Worm (Caenorhabditis elegans) whole organism, young adult: ENCODE measurements around the gene C06A8.8.

Source experiments
- B0019.2 ChIP-seq: fragments of 200-800 bp; sonication (Bioruptor generic); conservative IDR thresholded peaks from 2 replicates; pipeline ENCODE4 v1.3.6; 2022; ENCODE audit warnings: missing genetic modification reagents, missing genetic modification characterization, missing compliant biosample characterization
- B0336.3 ChIP-seq: fragments of 200-800 bp; sonication (Bioruptor generic); IDR thresholded peaks from 2 replicates; pipeline ENCODE4 v1.3.6; 2022; ENCODE audit warnings: missing genetic modification characterization, missing compliant biosample characterization
- F22D6.2 ChIP-seq: sonication (generic microtip); optimal IDR thresholded peaks from 2 replicates; lab custom pipeline; 2016; ENCODE audit warnings: mild to moderate bottlenecking, missing genetic modification characterization, missing compliant biosample characterization
- F23B12.7 ChIP-seq: sonication (generic microtip); optimal IDR thresholded peaks from 2 replicates; lab custom pipeline; 2017; ENCODE audit warnings: missing genetic modification characterization, mild to moderate bottlenecking, missing compliant biosample characterization, antibody characterized with exemption, moderate library complexity; ENCODE audit not compliant: insufficient read depth
- F49E8.2 ChIP-seq: sonication (generic microtip); optimal IDR thresholded peaks from 3 replicates; lab custom pipeline; 2017; ENCODE audit warnings: missing genetic modification characterization, mild to moderate bottlenecking, missing compliant biosample characterization, antibody characterized with exemption, moderate library complexity; ENCODE audit not compliant: insufficient read depth
- F52B5.7 ChIP-seq: sonication (generic microtip); optimal IDR thresholded peaks from 2 replicates; lab custom pipeline; 2016; ENCODE audit warnings: mild to moderate bottlenecking, missing genetic modification characterization, missing compliant biosample characterization
- K11D2.4 ChIP-seq: fragments of 200-800 bp; sonication (Bioruptor generic); IDR thresholded peaks from 2 replicates; pipeline ENCODE4 v1.3.6; 2022; ENCODE audit warnings: missing genetic modification reagents, missing genetic modification characterization, missing compliant biosample characterization
- K12H6.12 ChIP-seq: fragments of 200-800 bp; sonication (Bioruptor generic); optimal IDR thresholded peaks from 2 replicates; lab custom pipeline; 2018; ENCODE audit warnings: mild to moderate bottlenecking, missing genetic modification characterization, missing compliant biosample characterization
- Y53F4B.3 ChIP-seq: fragments of 200-800 bp; sonication (Bioruptor generic); IDR thresholded peaks from 2 replicates; pipeline ENCODE4 v1.3.6; 2022; ENCODE audit warnings: missing genetic modification reagents, missing genetic modification characterization, missing compliant biosample characterization
- atf-7 ChIP-seq: sonication (generic microtip); optimal IDR thresholded peaks from 2 replicates; lab custom pipeline; 2017; ENCODE audit warnings: mild to moderate bottlenecking, missing genetic modification characterization, missing compliant biosample characterization
- egrh-3 ChIP-seq: fragments of 200-800 bp; sonication (Bioruptor generic); IDR thresholded peaks from 2 replicates; pipeline ENCODE4 v1.3.6; 2022; ENCODE audit warnings: missing genetic modification reagents, missing genetic modification characterization, missing compliant biosample characterization
- ets-4 ChIP-seq: fragments of 200-800 bp; sonication (Bioruptor generic); optimal IDR thresholded peaks from 2 replicates; lab custom pipeline; 2018; ENCODE audit warnings: mild to moderate bottlenecking, missing genetic modification characterization, missing compliant biosample characterization
- hlh-12 ChIP-seq: sonication (generic microtip); optimal IDR thresholded peaks from 2 replicates; lab custom pipeline; 2016; ENCODE audit warnings: missing genetic modification characterization, missing compliant biosample characterization
- let-526 ChIP-seq: fragments of 200-800 bp; sonication (Bioruptor generic); IDR thresholded peaks from 2 replicates; pipeline ENCODE4 v1.3.6; 2022; ENCODE audit warnings: missing genetic modification reagents, missing genetic modification characterization, missing compliant biosample characterization
- lin-26 ChIP-seq: fragments of 200-800 bp; sonication (Bioruptor generic); IDR thresholded peaks from 2 replicates; pipeline ENCODE4 v1.3.6; 2022; ENCODE audit warnings: missing genetic modification reagents, missing genetic modification characterization, missing compliant biosample characterization
- lin-40 ChIP-seq: sonication (generic microtip); optimal IDR thresholded peaks from 2 replicates; lab custom pipeline; 2016; ENCODE audit warnings: missing genetic modification characterization, mild to moderate bottlenecking, missing compliant biosample characterization, missing genotype, missing genetic modification reagents
- lsy-27 ChIP-seq: sonication (generic microtip); optimal IDR thresholded peaks from 2 replicates; lab custom pipeline; 2017; ENCODE audit warnings: missing genetic modification characterization, mild to moderate bottlenecking, missing compliant biosample characterization, antibody characterized with exemption, missing genotype, borderline replicate concordance; ENCODE audit not compliant: insufficient read depth
- madf-10 ChIP-seq: sonication (generic microtip); optimal IDR thresholded peaks from 2 replicates; lab custom pipeline; 2016; ENCODE audit warnings: mild to moderate bottlenecking, missing genetic modification characterization, missing compliant biosample characterization
- madf-8 ChIP-seq: fragments of 200-800 bp; sonication (Bioruptor generic); conservative IDR thresholded peaks from 2 replicates; pipeline ENCODE4 v1.3.6; 2022; ENCODE audit warnings: missing genetic modification reagents, missing genetic modification characterization, missing compliant biosample characterization
- rec-8 ChIP-seq, 2 experiments: sonication (generic microtip); optimal IDR thresholded peaks; 2 replicates each; lab custom pipeline; 2016; ENCODE audit warnings: mild to moderate bottlenecking in 2 of 2, missing genetic modification characterization in 2 of 2, missing genetic modification reagents in 2 of 2, missing genotype in 2 of 2, missing biosample characterization in 1 of 2, missing compliant biosample characterization in 1 of 2, moderate library complexity in 1 of 2
- repo-1 ChIP-seq: sonication (generic microtip); optimal IDR thresholded peaks from 2 replicates; lab custom pipeline; 2017; ENCODE audit warnings: mild to moderate bottlenecking, missing genetic modification characterization, missing compliant biosample characterization
- snpc-3.4 ChIP-seq: sonication (generic microtip); optimal IDR thresholded peaks from 2 replicates; lab custom pipeline; 2017; ENCODE audit warnings: missing genetic modification characterization, mild to moderate bottlenecking, missing compliant biosample characterization, antibody characterized with exemption, moderate library complexity, missing genotype, missing genetic modification reagents
- ztf-22 ChIP-seq: fragments of 200-800 bp; sonication (Bioruptor generic); optimal IDR thresholded peaks from 2 replicates; lab custom pipeline; 2018; ENCODE audit warnings: mild to moderate bottlenecking, missing genetic modification characterization, moderate library complexity, missing compliant biosample characterization
- ztf-26 ChIP-seq: sonication (generic microtip); optimal IDR thresholded peaks from 2 replicates; lab custom pipeline; 2017; ENCODE audit warnings: missing genetic modification characterization, missing compliant biosample characterization

C06A8.8 gene

DNA sequence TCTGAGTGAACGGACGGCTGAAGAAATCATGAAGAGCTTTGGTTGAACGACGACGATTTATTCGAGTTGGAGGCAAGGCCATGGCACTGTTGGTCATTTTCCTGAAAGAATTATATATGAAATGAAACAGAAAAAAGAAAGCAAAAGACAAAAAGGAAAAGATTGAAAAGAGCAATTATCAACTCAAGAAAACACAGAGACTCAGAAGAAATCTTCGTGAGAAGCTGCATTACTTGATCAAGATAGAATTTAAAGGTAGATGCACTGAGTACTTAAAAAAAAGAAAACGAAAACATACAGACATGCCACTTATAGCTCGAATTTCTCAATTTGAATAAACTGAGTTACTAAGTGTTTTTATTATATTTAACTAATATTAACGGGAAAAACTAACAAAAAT lies 53.3 kb downstream of the C06A8.8 start, which contains the start of gene cpna-5:
TSS of gene cpna-5 (minus strand) at position 101 of the 400 bp plus-strand sequence.
- TF ChIP-seq F52B5.7 (tag; lab: Kevin White, UChicago): no peak
- no peak for TF ChIP-seq ets-4
- TF ChIP-seq Y53F4B.3 (GFP tag; lab: Robert Waterston, UW): no peak
- TF ChIP-seq lin-40 (tag; lab: Kevin White, UChicago): no peak
- no peak for TF ChIP-seq hlh-12 (tag; lab: Kevin White, UChicago)
- no peak for TF ChIP-seq F22D6.2 (tag; lab: Kevin White, UChicago)
- TF ChIP-seq, all 124 proteins: peak for 0

DNA sequence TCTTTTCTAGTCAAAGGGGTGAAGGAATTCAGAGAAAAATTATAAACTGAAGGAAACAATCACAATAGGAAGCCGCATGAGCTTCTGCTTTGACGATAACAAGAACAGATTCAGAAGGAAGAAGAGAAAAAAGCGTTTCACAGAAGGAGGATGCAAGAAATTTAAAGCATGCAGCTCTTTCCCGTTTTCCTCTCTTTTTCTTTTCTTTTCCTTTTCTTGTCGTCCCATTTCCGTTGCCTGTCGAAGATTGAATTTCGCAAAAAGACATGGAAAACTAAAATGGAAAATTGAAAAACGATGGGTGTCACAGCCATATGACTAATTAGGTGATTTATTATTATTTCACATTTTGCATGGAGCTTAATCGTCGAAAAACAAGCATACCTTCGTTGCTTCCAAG lies 55.7 kb downstream of the C06A8.8 start:
- TF ChIP-seq repo-1 (tag; lab: Kevin White, UChicago) (no peak), atf-7 (tag; lab: Kevin White, UChicago) (no peak), madf-10 (tag; lab: Kevin White, UChicago) (no peak), F23B12.7 (tag; lab: Kevin White, UChicago) (no peak), snpc-3.4 (no peak), lsy-27 (tag; lab: Kevin White, UChicago) (no peak), K12H6.12 (tag; lab: Kevin White, UChicago) (no peak), egrh-3 (GFP tag; lab: Robert Waterston, UW) (no peak), let-526 (GFP tag; lab: Robert Waterston, UW) (no peak), madf-8 (no peak), B0336.3 (GFP tag; lab: Robert Waterston, UW) (no peak), rec-8 (tag; optimal IDR thresholded peaks at IDR 0.05; lab: Kevin White, UChicago) (no peak), ztf-26 (tag; lab: Kevin White, UChicago) (no peak), K11D2.4 (GFP tag; lab: Robert Waterston, UW) (no peak), F22D6.2 (tag; lab: Kevin White, UChicago) (no peak), F49E8.2 (tag; lab: Kevin White, UChicago) (no peak), ztf-22 (GFP tag; lab: Kevin White, UChicago) (no peak), lin-26 (GFP tag; lab: Robert Waterston, UW) (no peak), B0019.2 (GFP tag; lab: Robert Waterston, UW) (no peak)
